Fruit fly (Drosophila melanogaster) whole organism, adult: ENCODE measurements around the gene CG7326.

Experiments
- CG11617 ChIP-seq: fragments of 200-800 bp; sonication (Bioruptor generic); optimal IDR thresholded peaks from 2 replicates; lab custom pipeline; 2017; ENCODE audit warnings: mild to moderate bottlenecking, missing biosample characterization, missing genetic modification reagents, missing genetic modification characterization
- CG12768 ChIP-seq: fragments of 200-800 bp; sonication (Bioruptor generic); optimal IDR thresholded peaks from 2 replicates; lab custom pipeline; 2017; ENCODE audit warnings: missing biosample characterization, missing genetic modification characterization, mild to moderate bottlenecking, moderate library complexity, missing genetic modification reagents
- CG14711 ChIP-seq: fragments of 200-800 bp; sonication (Bioruptor generic); optimal IDR thresholded peaks from 2 replicates; lab custom pipeline; 2018; ENCODE audit warnings: missing biosample characterization, mild to moderate bottlenecking, missing genetic modification characterization, moderate library complexity
- CG1620 ChIP-seq: fragments of 200-800 bp; sonication (Bioruptor generic); optimal IDR thresholded peaks from 2 replicates; lab custom pipeline; 2016; ENCODE audit warnings: missing biosample characterization, missing genetic modification characterization
- CG33017 ChIP-seq: fragments of 200-800 bp; sonication (Bioruptor generic); optimal IDR thresholded peaks from 2 replicates; lab custom pipeline; 2018; ENCODE audit warnings: missing biosample characterization, mild to moderate bottlenecking, missing genetic modification characterization, moderate library complexity
- CG5204 ChIP-seq: fragments of 200-800 bp; sonication (Bioruptor generic); optimal IDR thresholded peaks from 2 replicates; lab custom pipeline; 2016; ENCODE audit warnings: missing biosample characterization, missing genetic modification characterization
- CG7045 ChIP-seq: fragments of 200-800 bp; sonication (Bioruptor generic); optimal IDR thresholded peaks from 2 replicates; lab custom pipeline; 2017; ENCODE audit warnings: missing biosample characterization, mild to moderate bottlenecking, missing genetic modification characterization
- CG7101 ChIP-seq: fragments of 200-800 bp; sonication (Bioruptor generic); optimal IDR thresholded peaks from 2 replicates; lab custom pipeline; 2018; ENCODE audit warnings: missing biosample characterization, mild to moderate bottlenecking, missing genetic modification characterization, moderate library complexity
- Clk ChIP-seq: fragments of 200-800 bp; sonication (Bioruptor generic); optimal IDR thresholded peaks from 2 replicates; lab custom pipeline; 2017; ENCODE audit warnings: missing biosample characterization, missing genetic modification characterization
- Crg-1 ChIP-seq: fragments of 200-800 bp; sonication (Bioruptor generic); optimal IDR thresholded peaks from 2 replicates; lab custom pipeline; 2016; ENCODE audit warnings: missing biosample characterization, missing genetic modification characterization
- Hr96 ChIP-seq: fragments of 200-800 bp; sonication (Bioruptor generic); optimal IDR thresholded peaks from 2 replicates; lab custom pipeline; 2016; ENCODE audit warnings: missing biosample characterization, missing genetic modification characterization
- Mnt ChIP-seq: fragments of 200-800 bp; sonication (Bioruptor generic); optimal IDR thresholded peaks from 2 replicates; lab custom pipeline; 2016; ENCODE audit warnings: missing biosample characterization, mild to moderate bottlenecking, missing genetic modification characterization
- bab1 ChIP-seq: fragments of 200-800 bp; sonication (Bioruptor generic); optimal IDR thresholded peaks from 3 replicates; lab custom pipeline; 2019; ENCODE audit warnings: missing biosample characterization, mild to moderate bottlenecking, missing genetic modification characterization, moderate library complexity
- cic ChIP-seq: fragments of 200-800 bp; sonication (Bioruptor generic); optimal IDR thresholded peaks from 2 replicates; lab custom pipeline; 2017; ENCODE audit warnings: missing biosample characterization, mild to moderate bottlenecking, missing genetic modification characterization, moderate library complexity
- cnc ChIP-seq, 2 experiments: fragments of >200 bp; optimal IDR thresholded peaks; 2 replicates each; lab custom pipeline; 2017
- kay ChIP-seq: fragments of 200-800 bp; sonication (Bioruptor generic); peaks from one replicate; lab custom pipeline; 2016; ENCODE audit warnings: missing biosample characterization, missing genetic modification characterization, borderline replicate concordance
- ovo ChIP-seq: fragments of 200-800 bp; sonication (Bioruptor generic); optimal IDR thresholded peaks from 2 replicates; lab custom pipeline; 2016; ENCODE audit warnings: missing biosample characterization, missing genetic modification characterization
- pad ChIP-seq: fragments of 200-800 bp; sonication (Bioruptor generic); optimal IDR thresholded peaks from 3 replicates; lab custom pipeline; 2017; ENCODE audit warnings: missing biosample characterization, missing genetic modification characterization, mild to moderate bottlenecking, moderate library complexity, missing genetic modification reagents
- tj ChIP-seq: fragments of 200-800 bp; sonication (Bioruptor generic); optimal IDR thresholded peaks from 3 replicates; lab custom pipeline; 2017; ENCODE audit warnings: missing biosample characterization, mild to moderate bottlenecking, missing genetic modification characterization, moderate library complexity
- toe ChIP-seq: fragments of 200-800 bp; sonication (Bioruptor generic); optimal IDR thresholded peaks from 2 replicates; lab custom pipeline; 2016; ENCODE audit warnings: missing biosample characterization, missing genetic modification characterization

The CG7326 gene

DNA sequence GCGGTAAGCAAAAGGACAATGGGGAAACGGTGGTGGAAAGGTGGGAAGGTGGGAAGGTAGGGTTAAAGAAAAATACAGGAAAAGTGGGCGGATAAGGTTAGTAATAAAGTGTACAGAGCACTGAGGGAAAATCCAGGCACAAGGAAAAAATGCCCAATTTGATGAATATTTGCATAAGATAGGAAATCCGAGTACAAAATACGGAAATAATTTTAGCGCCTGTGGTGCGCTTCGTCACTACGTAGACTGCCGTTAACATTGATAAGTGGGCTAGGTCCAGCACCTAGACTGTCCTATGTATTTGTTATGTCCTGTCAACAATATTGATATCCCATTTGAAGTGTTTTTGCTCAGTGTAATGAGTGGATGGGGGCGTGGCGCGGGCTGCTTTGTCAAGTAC, 37.4 kb upstream of the CG7326 start:
- TF ChIP-seq kay (no peak), CG1620 (GFP tag; lab: Kevin White, UChicago) (no peak), toe (GFP tag; lab: Kevin White, UChicago) (no peak), bab1 (GFP tag; lab: Kevin White, UChicago) (no peak)

DNA sequence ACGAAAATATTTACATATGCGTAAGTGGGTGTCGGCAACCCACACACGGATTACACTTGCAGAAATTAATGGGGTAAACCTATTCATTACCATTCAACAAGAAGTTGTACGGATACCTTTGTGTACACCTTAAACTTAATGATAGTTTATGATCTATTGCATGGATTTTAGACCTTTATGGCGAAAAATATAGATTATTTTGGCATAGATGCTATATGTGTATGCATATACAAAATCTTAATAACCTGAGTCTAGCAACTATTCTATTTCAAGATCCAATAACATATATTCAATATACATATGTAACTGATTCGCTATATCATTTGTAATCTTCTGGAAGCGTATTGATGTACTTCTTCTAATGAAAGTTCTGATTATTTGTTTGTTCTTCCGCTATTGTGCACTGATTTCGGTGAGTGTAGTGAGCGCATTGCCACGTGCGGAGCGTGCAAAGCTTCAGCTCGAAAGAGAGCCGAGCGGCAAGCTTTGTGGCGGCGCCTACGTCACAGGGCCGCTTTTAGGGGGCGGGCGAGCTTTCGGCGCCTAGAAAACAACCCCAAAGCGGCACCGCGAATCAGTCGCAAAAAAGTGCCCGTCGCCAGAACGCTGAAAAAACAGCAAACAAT, 36.4 kb upstream of the CG7326 start, which contains the start of gene CG7378:
CG7378 (plus strand) TSS at position 576 of the 626 bp plus-strand sequence.
- TF ChIP-seq Hr96 (GFP tag; lab: Kevin White, UChicago) (peak; percentile 32), ovo (no peak), CG11617 (GFP tag; lab: Kevin White, UChicago) (peak; percentile 71), CG5204 (GFP tag; lab: Kevin White, UChicago) (peak; percentile 55), pad (peak; percentile 32), Crg-1 (GFP tag; lab: Kevin White, UChicago) (peak; percentile 4), kay (no peak), Clk (GFP tag; lab: Kevin White, UChicago) (no peak), CG7101 (tag; lab: Kevin White, UChicago) (peak; percentile 45), CG33017 (tag; lab: Kevin White, UChicago) (no peak), bab1 (GFP tag; lab: Kevin White, UChicago) (no peak), cic (GFP tag; lab: Kevin White, UChicago) (peak; percentile 10), CG1620 (GFP tag; lab: Kevin White, UChicago) (no peak), tj (GFP tag; lab: Kevin White, UChicago) (peak; percentile 34), toe (GFP tag; lab: Kevin White, UChicago) (peak; percentile 65), CG14711 (tag; lab: Kevin White, UChicago) (no peak), Mnt (peak; percentile 76), CG7045 (GFP tag; lab: Kevin White, UChicago) (peak; percentile 34), cnc (optimal IDR thresholded peaks at IDR 0.05; lab: Kevin White, UChicago) (no peak), CG12768 (GFP tag; lab: Kevin White, UChicago) (peak; percentile 39)

DNA sequence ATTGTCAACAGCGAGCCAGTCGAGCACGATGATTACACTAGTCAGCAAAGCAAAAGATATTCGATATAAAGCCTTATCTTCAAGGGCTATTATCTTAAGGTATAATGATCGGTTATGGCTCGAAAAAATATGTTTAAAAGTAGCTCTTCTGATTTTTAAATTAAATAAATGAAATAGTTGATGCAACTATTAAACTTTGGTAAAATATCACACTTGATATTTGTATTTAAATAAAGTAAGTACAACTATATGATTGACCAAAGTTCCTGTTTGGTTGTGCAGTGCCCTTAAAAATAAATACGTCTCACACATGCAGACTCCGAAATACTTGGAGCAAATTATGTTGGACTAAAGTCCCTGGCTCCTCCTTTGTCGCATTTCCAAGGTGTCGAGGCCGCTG, 34.3 kb upstream of the CG7326 start:
- TF ChIP-seq kay = no peak
- no peak for TF ChIP-seq CG7045 (GFP tag; lab: Kevin White, UChicago)
- TF ChIP-seq CG14711 (tag; lab: Kevin White, UChicago) = no peak
- TF ChIP-seq ovo = no peak
- no peak for TF ChIP-seq Hr96 (GFP tag; lab: Kevin White, UChicago)
- no peak for TF ChIP-seq cic (GFP tag; lab: Kevin White, UChicago)
- TF ChIP-seq Mnt = no peak
- no peak for TF ChIP-seq CG7101 (tag; lab: Kevin White, UChicago)
- no peak for TF ChIP-seq toe (GFP tag; lab: Kevin White, UChicago)
- no peak for TF ChIP-seq CG5204 (GFP tag; lab: Kevin White, UChicago)
- no peak for TF ChIP-seq tj (GFP tag; lab: Kevin White, UChicago)
- TF ChIP-seq Clk (GFP tag; lab: Kevin White, UChicago) = no peak
- no peak for TF ChIP-seq cnc (optimal IDR thresholded peaks at IDR 0.05; lab: Kevin White, UChicago)
- no peak for TF ChIP-seq Crg-1 (GFP tag; lab: Kevin White, UChicago)

DNA sequence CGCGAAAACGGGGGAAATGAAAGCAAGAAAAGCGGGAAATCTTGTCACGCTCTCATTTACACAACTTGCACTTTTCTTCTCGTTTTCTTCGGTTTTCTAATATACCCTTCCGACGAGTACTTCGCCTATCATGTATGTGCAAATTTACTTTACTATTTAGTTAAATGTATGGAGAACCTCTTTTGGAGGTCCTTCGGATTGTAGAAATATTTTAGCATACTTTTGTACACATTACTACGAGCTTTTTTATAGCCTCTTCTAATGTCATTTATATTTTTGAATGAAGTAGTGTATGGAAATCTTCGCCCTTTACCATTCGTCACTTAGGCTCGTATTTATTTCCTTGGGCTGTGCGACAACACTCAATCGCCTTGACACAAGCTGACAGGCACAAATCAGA, 33.7 kb upstream of the CG7326 start:
- TF ChIP-seq Hr96 (GFP tag; lab: Kevin White, UChicago) = no peak
- no peak for TF ChIP-seq CG33017 (tag; lab: Kevin White, UChicago)
- no peak for TF ChIP-seq tj (GFP tag; lab: Kevin White, UChicago)
- no peak for TF ChIP-seq CG7101 (tag; lab: Kevin White, UChicago)
- no peak for TF ChIP-seq toe (GFP tag; lab: Kevin White, UChicago)
- TF ChIP-seq CG11617 (GFP tag; lab: Kevin White, UChicago) = no peak
- no peak for TF ChIP-seq kay
- TF ChIP-seq cic (GFP tag; lab: Kevin White, UChicago) = no peak
- no peak for TF ChIP-seq CG5204 (GFP tag; lab: Kevin White, UChicago)
- TF ChIP-seq Clk (GFP tag; lab: Kevin White, UChicago) = no peak
- TF ChIP-seq Mnt = no peak
- no peak for TF ChIP-seq CG12768 (GFP tag; lab: Kevin White, UChicago)
- no peak for TF ChIP-seq CG7045 (GFP tag; lab: Kevin White, UChicago)
- no peak for TF ChIP-seq ovo
- TF ChIP-seq bab1 (GFP tag; lab: Kevin White, UChicago) = no peak
- no peak for TF ChIP-seq Crg-1 (GFP tag; lab: Kevin White, UChicago)
- TF ChIP-seq cnc (optimal IDR thresholded peaks at IDR 0.05; lab: Kevin White, UChicago) = no peak
- TF ChIP-seq CG1620 (GFP tag; lab: Kevin White, UChicago) = no peak

DNA sequence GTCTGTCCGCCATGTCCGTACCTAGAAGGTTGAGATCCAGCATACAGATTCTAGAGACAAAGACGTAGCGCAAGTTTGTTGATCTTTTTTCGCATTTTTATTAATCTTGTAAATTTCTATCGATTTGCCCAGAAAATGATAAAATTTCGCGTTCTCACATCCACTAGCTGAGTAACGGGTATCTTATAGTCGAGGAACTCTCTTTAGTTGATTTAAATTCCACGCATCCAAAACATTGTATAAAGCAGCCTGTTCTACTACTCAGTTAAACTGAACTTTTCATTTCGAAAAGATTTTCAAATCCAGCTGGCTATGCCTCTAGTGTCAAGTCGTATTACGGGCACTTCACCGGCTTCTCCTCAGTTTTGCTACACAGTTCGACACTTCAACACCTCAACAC, 30.6 kb upstream of the CG7326 start, which contains the start of gene SdhBL:
SdhBL (plus strand) TSS at position 301 of the 400 bp plus-strand sequence.
- TF ChIP-seq cnc (optimal IDR thresholded peaks at IDR 0.05; lab: Kevin White, UChicago) = no peak
- TF ChIP-seq CG11617 (GFP tag; lab: Kevin White, UChicago) = no peak
- no peak for TF ChIP-seq kay
- TF ChIP-seq CG12768 (GFP tag; lab: Kevin White, UChicago) = no peak
- no peak for TF ChIP-seq CG33017 (tag; lab: Kevin White, UChicago)

DNA sequence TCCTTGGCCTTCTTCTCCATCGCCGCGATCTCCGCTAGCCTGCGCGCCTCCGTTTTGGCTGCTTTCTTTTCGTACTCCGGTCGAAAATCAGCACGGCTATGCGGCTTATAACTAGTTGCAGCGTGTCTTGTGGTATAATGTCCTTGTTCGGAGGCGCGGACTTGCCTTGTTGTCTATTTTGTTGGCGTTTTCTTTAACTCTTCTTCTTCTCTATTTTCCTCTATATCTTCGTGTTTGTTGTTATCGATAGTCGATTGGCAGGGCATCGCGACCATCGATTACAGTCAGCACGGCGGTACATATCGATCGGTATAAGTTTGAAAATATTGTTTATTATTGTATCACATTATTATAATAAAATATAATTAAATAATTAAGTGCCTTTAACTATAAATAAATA, 29.9 kb upstream of the CG7326 start, which contains the start of gene Flacc:
Flacc (minus strand) TSS at position 204 of the 400 bp plus-strand sequence.
- TF ChIP-seq cnc (optimal IDR thresholded peaks at IDR 0.05; lab: Kevin White, UChicago) = no peak
- peak; percentile 32 for TF ChIP-seq bab1 (GFP tag; lab: Kevin White, UChicago)
- TF ChIP-seq cic (GFP tag; lab: Kevin White, UChicago) = no peak
